Fruit fly (Drosophila melanogaster): ENCODE results near the gene Gr32a.

Gr32a gene

DNA sequence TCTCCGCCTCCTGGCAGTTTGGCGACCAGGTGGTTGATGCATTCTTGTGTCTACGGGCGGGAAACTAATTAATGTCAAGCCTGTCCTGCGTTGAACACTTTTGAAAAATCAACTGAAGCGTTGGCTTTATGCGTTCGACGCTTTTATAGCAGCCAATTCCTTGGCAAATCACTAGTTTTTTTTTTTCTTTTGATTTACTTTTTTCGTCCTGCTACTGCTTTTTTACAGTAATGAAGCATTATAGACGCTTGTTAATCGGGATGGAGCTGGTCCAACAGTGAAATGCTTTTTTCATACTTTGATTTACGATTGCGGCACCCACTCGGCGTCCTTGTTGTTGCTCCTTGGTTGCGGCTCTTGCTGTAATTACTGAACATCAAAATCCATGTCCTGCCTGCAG, 28.7 kb upstream of the Gr32a start, which contains the start of gene AstCC:
Gene AstCC (minus strand): TSS at position 101 of the 400 bp plus-strand sequence.
- TF ChIP-seq CTCF (optimal IDR thresholded peaks at IDR 0.05) (no peak), CG8478 (optimal IDR thresholded peaks at IDR 0.05) (no peak)

DNA sequence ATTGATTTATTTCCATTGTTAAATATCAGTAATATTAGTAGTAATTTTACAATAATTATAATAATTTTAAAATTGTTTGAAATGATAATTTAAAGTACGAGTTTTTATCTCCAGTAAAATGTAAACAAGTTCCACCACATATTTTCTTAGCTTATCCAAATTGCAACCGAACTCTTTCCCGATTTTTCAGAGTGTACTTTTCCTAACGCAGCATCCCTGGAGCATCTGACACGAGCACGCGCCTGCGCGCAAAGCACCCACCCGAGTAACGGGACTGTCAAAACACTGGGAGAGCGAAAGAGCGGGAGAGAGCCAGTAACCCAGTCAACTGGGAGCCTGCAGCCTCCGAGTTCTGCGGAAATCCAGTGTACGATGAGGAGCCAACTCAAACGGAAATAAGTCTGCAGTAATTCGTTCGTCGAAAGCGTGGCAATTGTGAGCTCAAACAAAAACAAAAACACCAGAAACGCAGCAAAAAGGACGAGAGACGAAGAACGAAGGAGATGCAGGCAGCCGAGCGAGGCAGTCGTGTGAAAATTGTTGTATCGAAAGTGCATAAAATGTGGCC, 27.4 kb upstream of the Gr32a start, which contains the start of gene CG16854:
Gene CG16854 (plus strand): TSS at position 365 of the 568 bp plus-strand sequence.
- TF ChIP-seq CG8478 (optimal IDR thresholded peaks at IDR 0.05): no peak
- no peak for TF ChIP-seq CTCF (optimal IDR thresholded peaks at IDR 0.05)

DNA sequence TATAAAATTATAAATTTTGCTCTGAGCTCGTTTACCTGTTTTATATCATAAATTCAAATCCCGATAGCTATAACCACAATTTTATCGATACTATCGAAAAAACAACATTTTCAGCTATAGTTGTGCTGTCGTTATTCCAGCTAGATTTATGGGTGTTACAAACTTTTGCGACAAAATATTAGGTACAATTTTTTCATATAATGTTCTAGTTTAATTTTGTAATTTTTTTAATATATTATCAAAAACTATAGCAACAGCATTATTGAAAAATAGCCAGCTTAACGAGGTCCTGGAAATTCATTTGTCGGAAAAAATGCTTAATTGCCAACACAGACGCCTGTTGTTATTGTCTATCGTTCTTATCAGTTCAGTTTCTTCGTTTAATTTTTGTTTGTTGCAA, 22.7 kb upstream of the Gr32a start, which contains the start of gene Wdr59:
Gene Wdr59 (plus strand): TSS at position 334 of the 400 bp plus-strand sequence.
- no peak for TF ChIP-seq CG8478 (optimal IDR thresholded peaks at IDR 0.05)
- TF ChIP-seq CTCF (optimal IDR thresholded peaks at IDR 0.05): no peak

DNA sequence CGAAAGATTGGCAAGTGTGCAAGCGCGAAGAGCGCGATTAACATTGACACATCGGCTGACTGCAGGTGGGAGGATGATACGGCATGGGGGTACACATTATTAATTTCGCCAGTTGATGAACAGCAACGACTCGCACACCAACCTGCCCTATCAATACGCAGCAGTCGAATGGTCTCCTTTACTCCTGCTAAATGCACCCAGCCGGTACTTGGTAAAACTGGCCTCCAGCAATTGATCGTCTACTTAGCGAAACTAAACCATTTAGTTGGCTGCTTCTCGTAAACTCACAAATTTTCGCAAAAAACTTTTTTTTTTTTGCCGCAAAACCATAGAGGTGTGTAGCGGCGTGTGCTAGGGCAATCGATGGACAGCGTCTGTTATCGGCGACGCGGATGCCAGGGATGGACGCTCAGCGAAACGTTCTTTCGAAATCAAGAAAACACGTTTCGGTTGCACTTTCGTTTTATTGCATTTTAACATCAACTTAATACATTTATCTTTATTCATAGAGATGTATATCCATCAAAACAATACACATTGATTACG, 13.2 kb upstream of the Gr32a start, which contains the start of gene Ge-1:
Gene Ge-1 (minus strand): TSS at position 373 of the 546 bp plus-strand sequence.
- TF ChIP-seq CTCF (optimal IDR thresholded peaks at IDR 0.05) (no peak), CG8478 (optimal IDR thresholded peaks at IDR 0.05) (no peak)

DNA sequence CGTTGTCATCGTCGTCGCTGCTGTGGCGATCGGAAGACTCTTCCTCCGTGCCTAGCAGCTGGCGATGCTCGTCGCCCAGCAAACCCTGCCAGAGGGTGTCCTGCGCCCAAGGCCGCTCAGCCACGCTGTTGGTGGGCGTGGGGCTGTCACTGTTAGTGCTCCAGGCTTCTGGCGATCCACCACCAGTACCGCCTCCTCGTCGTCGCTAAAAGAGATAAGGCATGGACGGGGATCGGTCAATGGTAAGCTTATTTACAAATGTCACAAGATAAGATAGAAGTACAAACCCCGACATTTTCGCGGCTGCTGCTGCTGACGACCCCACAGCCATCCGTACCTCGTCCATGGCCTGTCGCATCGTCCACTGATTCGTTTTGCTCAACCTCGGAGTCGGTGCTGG, 8.5 kb upstream of the Gr32a start:
- TF ChIP-seq CG8478 (optimal IDR thresholded peaks at IDR 0.05) (no peak), CTCF (optimal IDR thresholded peaks at IDR 0.05) (no peak)

DNA sequence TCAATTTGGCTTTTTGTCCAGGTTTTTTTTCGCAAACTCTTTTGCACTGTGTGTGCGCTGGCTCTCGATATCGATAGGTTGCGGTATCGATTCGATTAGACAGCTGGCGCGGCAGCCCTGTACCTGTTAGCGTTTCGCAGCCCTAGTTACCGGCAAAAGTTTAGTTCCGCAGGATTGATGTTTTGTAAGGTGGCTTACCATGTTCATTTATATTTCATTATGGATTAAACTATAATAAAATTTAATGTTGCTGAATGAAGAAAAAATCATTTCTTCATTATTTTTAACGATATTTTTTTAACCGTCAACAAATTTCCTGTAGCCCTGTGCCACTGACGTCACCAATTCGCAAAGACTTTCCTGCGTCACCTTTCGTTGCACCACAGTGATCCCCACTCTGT, 7.3 kb upstream of the Gr32a start, which contains the start of gene Reps:
Gene Reps (minus strand): TSS at position 84 of the 401 bp plus-strand sequence.
- TF ChIP-seq CG8478 (optimal IDR thresholded peaks at IDR 0.05): no peak
- peak in 1 of 2 experiments; percentile 11 for TF ChIP-seq CTCF (optimal IDR thresholded peaks at IDR 0.05)

DNA sequence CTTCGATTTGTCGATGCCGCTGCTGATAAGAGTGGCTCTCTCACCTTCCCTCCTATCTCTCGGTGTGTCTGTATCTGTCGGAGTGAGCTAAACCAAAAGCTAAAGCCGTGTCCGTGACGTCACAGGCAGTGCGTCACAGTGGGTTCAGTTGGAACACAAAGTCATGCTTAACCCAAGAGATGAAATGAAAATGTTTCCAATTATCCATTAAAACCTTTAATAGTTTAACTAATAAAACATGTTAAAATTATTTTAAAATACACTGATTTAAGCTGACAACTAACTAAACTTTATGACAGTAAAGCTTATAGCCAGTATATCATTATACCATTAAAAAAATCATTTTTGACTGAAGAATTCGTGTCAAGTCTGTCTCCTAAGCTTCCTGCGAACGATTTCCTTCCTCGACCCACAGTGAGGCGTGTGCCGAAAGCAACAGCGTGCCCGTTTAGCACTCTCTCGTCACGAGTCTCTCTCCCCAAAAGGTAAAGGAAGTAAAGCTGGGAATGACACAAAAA, 744 bp upstream of the Gr32a start, which contains the start of gene Idua:
Gene Idua (minus strand): TSS at position 51 of the 518 bp plus-strand sequence.
- TF ChIP-seq CTCF (optimal IDR thresholded peaks at IDR 0.05): no peak
- TF ChIP-seq CG8478 (optimal IDR thresholded peaks at IDR 0.05): no peak

DNA sequence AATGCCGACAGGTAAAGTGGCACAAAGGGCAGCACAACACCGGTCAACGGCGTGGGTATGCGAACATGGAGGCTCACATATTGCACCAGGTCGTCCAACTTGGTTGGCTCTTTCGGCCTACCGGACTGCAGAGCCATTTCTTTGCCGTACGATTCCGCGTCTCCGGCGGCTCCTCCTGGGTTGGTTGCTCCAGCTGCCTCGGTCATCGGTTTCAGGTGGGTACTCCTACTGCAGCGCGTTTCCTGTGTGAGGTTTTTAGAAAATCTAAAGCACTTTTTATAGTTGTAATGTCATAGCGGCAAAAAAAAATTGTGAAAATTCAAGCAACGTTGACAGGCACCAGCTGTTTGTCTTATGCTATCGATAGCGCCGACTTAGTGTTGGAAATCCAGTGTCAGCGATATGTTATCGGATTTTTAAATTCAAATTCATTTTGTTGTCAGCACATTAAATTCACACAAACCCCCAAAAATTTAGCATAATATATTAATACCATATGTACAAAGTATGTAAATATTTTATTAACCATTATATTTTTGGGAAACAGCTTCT, 6.2 kb downstream of the Gr32a start, which contains the start of gene CG6230:
Gene CG6230 (minus strand): TSS at position 354 of the 552 bp plus-strand sequence.
- TF ChIP-seq CG8478 (optimal IDR thresholded peaks at IDR 0.05) (no peak), CTCF (optimal IDR thresholded peaks at IDR 0.05) (no peak)

DNA sequence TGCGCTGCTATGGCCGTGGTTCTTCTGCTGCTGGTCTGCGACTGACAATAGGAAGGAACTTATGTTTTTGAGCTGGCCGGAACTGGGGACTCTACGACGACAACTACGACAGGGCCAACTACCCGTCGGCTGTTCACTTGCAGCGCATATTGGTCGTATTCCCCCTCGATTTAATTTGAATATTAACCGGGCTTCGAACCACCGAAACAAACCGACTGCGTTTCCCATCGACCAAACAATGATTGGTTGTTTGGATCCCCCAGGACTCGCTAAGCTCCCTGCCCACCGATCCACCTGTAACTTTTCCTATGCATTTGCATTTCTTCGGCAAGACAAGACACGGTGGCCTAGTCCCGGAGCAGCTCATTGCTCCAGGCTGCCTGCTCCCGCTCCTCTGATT, 7.8 kb downstream of the Gr32a start, which contains the start of gene Dnaaf4:
Gene Dnaaf4 (minus strand): TSS at position 101 of the 400 bp plus-strand sequence.
- TF ChIP-seq CTCF (optimal IDR thresholded peaks at IDR 0.05) (no peak), CG8478 (optimal IDR thresholded peaks at IDR 0.05) (no peak)

DNA sequence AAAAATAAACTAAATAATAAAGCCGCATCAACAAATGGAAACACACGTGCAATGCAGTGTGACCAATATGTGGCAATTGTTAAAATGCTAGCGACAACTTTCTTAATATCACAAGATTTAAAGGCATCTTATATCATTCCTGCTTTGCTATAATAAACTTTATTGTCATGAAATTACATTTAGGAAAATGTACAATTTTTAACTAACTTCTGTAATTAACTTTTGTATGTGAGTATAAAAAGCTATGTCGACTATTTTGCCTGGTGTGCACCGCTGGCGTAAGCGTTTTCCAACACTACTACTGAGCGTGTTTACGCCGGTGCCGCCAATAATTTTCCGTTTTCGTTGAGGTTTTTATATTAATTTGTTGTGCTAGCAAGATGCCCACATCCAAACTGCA, 9.7 kb downstream of the Gr32a start, which contains the start of the genes Csl4 and Nup160:
Gene Csl4 (minus strand): TSS at position 69 of the 400 bp plus-strand sequence.
Gene Nup160 (plus strand): TSS at position 279 of the 400 bp plus-strand sequence.
- TF ChIP-seq CTCF (optimal IDR thresholded peaks at IDR 0.05) (no peak), CG8478 (optimal IDR thresholded peaks at IDR 0.05) (no peak)

DNA sequence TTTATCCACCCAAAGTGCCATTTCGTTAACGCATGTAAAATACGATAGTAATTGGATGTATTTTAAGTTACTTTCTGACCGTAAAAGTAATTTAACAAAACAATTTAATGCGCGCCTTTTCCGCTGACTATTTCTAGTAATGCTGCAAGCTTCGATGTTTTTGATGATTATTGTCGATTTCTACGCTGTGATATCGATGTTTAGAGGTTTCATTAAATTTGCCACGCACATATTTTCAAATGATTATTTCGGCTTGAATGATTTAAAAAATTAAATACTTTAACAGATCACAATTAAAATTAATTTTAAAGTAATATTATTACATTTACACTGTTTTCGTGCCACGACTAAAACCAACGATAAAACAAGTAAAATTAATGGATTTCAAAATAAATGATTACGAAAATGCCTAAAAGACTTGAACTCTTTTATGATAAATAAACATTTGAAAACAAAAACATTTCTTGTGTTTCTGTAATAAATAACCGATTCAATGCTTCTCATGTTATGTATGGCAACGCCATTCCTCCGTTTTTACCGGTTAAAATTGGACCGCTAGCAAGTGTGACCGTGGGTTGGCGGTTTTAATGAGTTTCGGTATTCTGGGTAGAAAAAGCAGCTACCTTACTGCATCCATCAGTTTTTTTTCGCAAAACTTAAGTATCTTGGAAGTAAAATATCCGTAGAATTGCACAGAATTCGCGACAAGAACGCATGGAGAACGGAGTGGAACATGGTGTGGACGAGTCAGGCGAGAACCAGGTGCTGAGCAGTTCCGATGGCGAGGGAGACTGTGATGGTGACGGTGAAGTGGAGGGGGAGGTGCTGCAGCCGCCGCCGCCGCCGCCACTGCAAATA, 16.6 kb downstream of the Gr32a start, which contains the start of the genes RfC38 and CG4751:
Gene RfC38 (minus strand): TSS at position 495 of the 858 bp plus-strand sequence.
Gene CG4751 (plus strand): TSS at position 587 of the 858 bp plus-strand sequence.
- TF ChIP-seq CTCF (optimal IDR thresholded peaks at IDR 0.05): no peak
- no peak for TF ChIP-seq CG8478 (optimal IDR thresholded peaks at IDR 0.05)

DNA sequence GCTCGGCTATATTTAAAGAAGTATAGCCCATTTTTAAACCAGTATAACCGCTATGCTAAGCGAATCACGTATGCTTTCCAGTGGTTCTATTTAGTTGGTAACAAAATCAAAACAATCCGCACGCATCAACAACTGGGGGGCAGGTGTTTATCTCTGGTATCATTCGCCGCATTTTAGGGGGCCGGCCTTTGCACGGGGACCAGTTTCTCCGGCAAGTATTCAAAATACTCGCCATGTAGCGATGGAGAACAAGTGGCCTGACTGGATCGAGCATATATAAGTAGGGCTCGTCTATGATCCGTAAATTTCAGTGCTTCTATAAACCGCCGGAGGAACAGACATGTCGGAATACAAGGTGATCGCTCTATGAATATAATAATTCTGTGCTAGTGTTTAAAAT, 22.3 kb downstream of the Gr32a start, which contains the start of gene hgo:
Gene hgo (plus strand): TSS at position 301 of the 400 bp plus-strand sequence.
- TF ChIP-seq CG8478 (optimal IDR thresholded peaks at IDR 0.05) (no peak), CTCF (optimal IDR thresholded peaks at IDR 0.05) (no peak)

DNA sequence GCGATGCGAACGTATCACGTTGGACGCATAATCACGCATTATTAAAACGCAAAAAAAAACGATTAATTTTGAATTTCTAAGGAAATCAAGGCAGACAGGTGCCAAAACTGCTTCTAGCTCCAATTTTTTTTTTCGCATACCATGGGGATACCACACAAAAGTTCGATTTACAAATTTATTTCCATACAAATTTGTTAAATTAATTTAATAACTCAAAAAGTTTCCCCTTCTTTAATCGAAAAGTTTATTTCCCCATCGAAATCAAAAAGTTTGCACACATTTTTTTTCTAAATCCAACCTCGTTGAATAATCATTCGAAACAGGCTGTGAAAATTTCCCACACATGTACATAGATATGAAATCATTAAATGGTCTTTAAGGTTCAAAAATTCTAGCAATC, 31.5 kb downstream of the Gr32a start, which contains the start of gene CG31867:
Gene CG31867 (minus strand): TSS at position 101 of the 400 bp plus-strand sequence.
- TF ChIP-seq CTCF (optimal IDR thresholded peaks at IDR 0.05) (no peak), CG8478 (optimal IDR thresholded peaks at IDR 0.05) (no peak)

DNA sequence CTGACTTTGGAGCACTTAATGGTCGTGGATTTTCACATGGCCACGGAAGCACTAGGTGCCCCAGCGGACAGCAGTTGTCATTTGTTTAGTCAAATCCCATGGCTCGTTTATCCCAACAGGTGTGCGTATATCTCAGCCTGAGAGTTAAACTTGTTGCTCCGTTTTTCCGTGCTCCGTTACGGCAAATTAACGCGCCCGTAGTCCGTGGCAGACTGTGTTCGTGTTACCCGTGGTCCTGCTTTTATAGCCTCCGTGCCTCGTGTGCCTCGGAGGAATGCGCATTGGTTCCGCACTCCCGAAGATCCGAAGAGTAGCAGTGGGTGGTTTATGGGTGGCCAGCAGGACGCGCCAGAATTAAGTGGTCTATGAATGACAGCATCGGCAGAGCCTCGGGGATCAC, 35.2 kb downstream of the Gr32a start, which contains the start of gene Gyc32E:
Gene Gyc32E (minus strand): TSS at position 133 of the 400 bp plus-strand sequence.
- TF ChIP-seq CTCF (optimal IDR thresholded peaks at IDR 0.05) (no peak), CG8478 (optimal IDR thresholded peaks at IDR 0.05) (no peak)

All from S2 (cell line).